Worm (Caenorhabditis elegans) whole organism, L3 larva: ENCODE data around the gene F11F1.1.

ENCODE experiments used
- R02D3.7 ChIP-seq: fragments of 150-350 bp; optimal IDR thresholded peaks from 2 replicates; lab custom pipeline; 2014; ENCODE audit warnings: missing biosample characterization, missing genetic modification characterization
- ZK546.5 ChIP-seq: sonication (generic microtip); optimal IDR thresholded peaks from 2 replicates; lab custom pipeline; 2017; ENCODE audit warnings: missing biosample characterization, missing genetic modification characterization
- aly-2 ChIP-seq: fragments of 150-350 bp; optimal IDR thresholded peaks from 2 replicates; lab custom pipeline; 2014; ENCODE audit warnings: missing biosample characterization, missing genetic modification characterization
- ama-1 ChIP-seq: fragments of 150-350 bp; optimal IDR thresholded peaks from 2 replicates; lab custom pipeline; 2018
- ceh-16 ChIP-seq: sonication (generic microtip); optimal IDR thresholded peaks from 2 replicates; lab custom pipeline; 2017; ENCODE audit warnings: missing biosample characterization, missing genetic modification characterization
- ceh-28 ChIP-seq: fragments of 150-350 bp; optimal IDR thresholded peaks from 2 replicates; lab custom pipeline; 2014; ENCODE audit warnings: missing biosample characterization, missing genetic modification reagents, missing genetic modification characterization
- ceh-82 ChIP-seq: fragments of 150-350 bp; optimal IDR thresholded peaks from 2 replicates; lab custom pipeline; 2014; ENCODE audit warnings: missing biosample characterization, missing genetic modification characterization
- ceh-9 ChIP-seq: sonication (generic microtip); optimal IDR thresholded peaks from 2 replicates; lab custom pipeline; 2018; ENCODE audit warnings: missing biosample characterization, missing genetic modification characterization
- daf-12 ChIP-seq: fragments of 150-350 bp; optimal IDR thresholded peaks from 2 replicates; lab custom pipeline; 2014; ENCODE audit warnings: missing biosample characterization, missing genetic modification reagents, missing genetic modification characterization
- egl-27 ChIP-seq: sonication (generic microtip); optimal IDR thresholded peaks from 4 replicates; lab custom pipeline; 2017; ENCODE audit warnings: missing biosample characterization, missing genetic modification reagents, missing genetic modification characterization
- elt-1 ChIP-seq: fragments of 150-350 bp; optimal IDR thresholded peaks from 2 replicates; lab custom pipeline; 2014; ENCODE audit warnings: missing biosample characterization, missing genetic modification characterization
- elt-2 ChIP-seq: sonication (generic microtip); optimal IDR thresholded peaks from 2 replicates; lab custom pipeline; 2016; ENCODE audit warnings: missing genetic modification reagents, mild to moderate bottlenecking, missing genetic modification characterization, missing compliant biosample characterization
- elt-3 ChIP-seq, 3 experiments: fragments of 150-350 bp in 1 of 3; sonication (generic microtip) in 2 of 3; optimal IDR thresholded peaks; 2 replicates in 2 of 3; 4 replicates in 1 of 3; lab custom pipeline; 2014 to 2017; ENCODE audit warnings: missing biosample characterization in 3 of 3, missing genetic modification characterization in 3 of 3
- eor-1 ChIP-seq, 2 experiments: fragments of 150-350 bp; optimal IDR thresholded peaks; 2 replicates each; lab custom pipeline; 2014 to 2018; ENCODE audit warnings: missing biosample characterization in 2 of 2, missing genetic modification characterization in 2 of 2
- fkh-2 ChIP-seq: fragments of 150-350 bp; optimal IDR thresholded peaks from 2 replicates; lab custom pipeline; 2014; ENCODE audit warnings: missing biosample characterization, missing genetic modification reagents, missing genetic modification characterization
- fos-1 ChIP-seq: fragments of 150-350 bp; optimal IDR thresholded peaks from 2 replicates; lab custom pipeline; 2014; ENCODE audit warnings: missing biosample characterization, missing genetic modification characterization
- jun-1 ChIP-seq: fragments of 150-350 bp; optimal IDR thresholded peaks from 2 replicates; lab custom pipeline; 2014; ENCODE audit warnings: missing biosample characterization, missing genetic modification reagents, missing genetic modification characterization
- lin-15B ChIP-seq: fragments of 150-350 bp; optimal IDR thresholded peaks from 2 replicates; lab custom pipeline; 2014; ENCODE audit warnings: missing biosample characterization, missing genetic modification characterization
- lin-39 ChIP-seq: fragments of 150-350 bp; optimal IDR thresholded peaks from 2 replicates; lab custom pipeline; 2018; ENCODE audit warnings: missing biosample characterization, missing genetic modification reagents, missing genetic modification characterization
- lsy-12 ChIP-seq: sonication (generic microtip); optimal IDR thresholded peaks from 2 replicates; lab custom pipeline; 2016; ENCODE audit warnings: mild to moderate bottlenecking, missing genetic modification characterization, missing compliant biosample characterization
- mdl-1 ChIP-seq: fragments of 150-350 bp; optimal IDR thresholded peaks from 2 replicates; lab custom pipeline; 2014; ENCODE audit warnings: missing biosample characterization, missing genetic modification characterization
- mml-1 ChIP-seq: fragments of 150-350 bp; sonication (generic microtip); optimal IDR thresholded peaks from 3 replicates; lab custom pipeline; 2014; ENCODE audit warnings: missing biosample characterization, missing genetic modification characterization
- nfya-1 ChIP-seq: sonication (generic microtip); optimal IDR thresholded peaks from 2 replicates; lab custom pipeline; 2017; ENCODE audit warnings: missing genetic modification characterization, mild to moderate bottlenecking, missing compliant biosample characterization, antibody characterized with exemption, moderate library complexity; ENCODE audit not compliant: insufficient read depth
- nhr-11 ChIP-seq: fragments of 150-350 bp; optimal IDR thresholded peaks from 2 replicates; lab custom pipeline; 2014; ENCODE audit warnings: missing biosample characterization, missing genetic modification characterization
- nhr-12 ChIP-seq: fragments of 150-350 bp; optimal IDR thresholded peaks from 2 replicates; lab custom pipeline; 2014; ENCODE audit warnings: missing biosample characterization, missing genetic modification characterization
- nhr-23 ChIP-seq: fragments of 150-350 bp; optimal IDR thresholded peaks from 2 replicates; lab custom pipeline; 2014; ENCODE audit warnings: missing biosample characterization, missing genetic modification reagents, missing genetic modification characterization
- nhr-237 ChIP-seq: fragments of 150-350 bp; optimal IDR thresholded peaks from 2 replicates; lab custom pipeline; 2014; ENCODE audit warnings: missing biosample characterization, missing genetic modification characterization
- nhr-25 ChIP-seq: sonication (generic microtip); optimal IDR thresholded peaks from 2 replicates; lab custom pipeline; 2017; ENCODE audit warnings: missing biosample characterization, missing genetic modification characterization
- nhr-28 ChIP-seq: fragments of 150-350 bp; optimal IDR thresholded peaks from 2 replicates; lab custom pipeline; 2014; ENCODE audit warnings: missing biosample characterization, missing genetic modification characterization
- nhr-43 ChIP-seq: sonication (generic microtip); optimal IDR thresholded peaks from 2 replicates; lab custom pipeline; 2016; ENCODE audit warnings: mild to moderate bottlenecking, missing genetic modification characterization, missing compliant biosample characterization; ENCODE audit not compliant: poor library complexity, severe bottlenecking
- nhr-67 ChIP-seq: fragments of 150-350 bp; optimal IDR thresholded peaks from 2 replicates; lab custom pipeline; 2014; ENCODE audit warnings: missing biosample characterization, missing genetic modification characterization
- nhr-76 ChIP-seq: fragments of 150-350 bp; sonication (generic microtip); optimal IDR thresholded peaks from 5 replicates; lab custom pipeline; 2014; ENCODE audit warnings: missing biosample characterization, missing genetic modification characterization
- pha-4 ChIP-seq: fragments of 150-350 bp; optimal IDR thresholded peaks from 2 replicates; lab custom pipeline; 2014; ENCODE audit warnings: missing biosample characterization, missing genetic modification reagents, missing genetic modification characterization
- pqm-1 ChIP-seq: fragments of 150-350 bp; optimal IDR thresholded peaks from 2 replicates; lab custom pipeline; 2017; ENCODE audit warnings: missing biosample characterization, missing genetic modification characterization, inconsistent platforms
- skn-1 ChIP-seq: fragments of 150-350 bp; optimal IDR thresholded peaks from 2 replicates; lab custom pipeline; 2014; ENCODE audit warnings: missing biosample characterization, missing genetic modification characterization
- snpc-4 ChIP-seq: fragments of 150-350 bp; optimal IDR thresholded peaks from 2 replicates; lab custom pipeline; 2014; ENCODE audit warnings: missing biosample characterization, missing genetic modification characterization
- tbx-2 ChIP-seq: sonication (generic microtip); optimal IDR thresholded peaks from 2 replicates; lab custom pipeline; 2016; ENCODE audit warnings: mild to moderate bottlenecking, missing genetic modification characterization, missing compliant biosample characterization
- unc-39 ChIP-seq: sonication (generic microtip); optimal IDR thresholded peaks from 4 replicates; lab custom pipeline; 2017; ENCODE audit warnings: missing biosample characterization, missing genetic modification characterization
- unc-62 ChIP-seq: fragments of 150-350 bp; sonication (generic microtip); optimal IDR thresholded peaks from 4 replicates; lab custom pipeline; 2014; ENCODE audit warnings: missing biosample characterization, missing genetic modification reagents, missing genetic modification characterization
- ztf-11 ChIP-seq: fragments of 150-350 bp; optimal IDR thresholded peaks from 2 replicates; lab custom pipeline; 2014; ENCODE audit warnings: missing biosample characterization, missing genetic modification characterization
- ztf-4 ChIP-seq: fragments of 150-350 bp; optimal IDR thresholded peaks from 2 replicates; lab custom pipeline; 2014; ENCODE audit warnings: missing biosample characterization, missing genetic modification characterization

F11F1.1 gene

DNA sequence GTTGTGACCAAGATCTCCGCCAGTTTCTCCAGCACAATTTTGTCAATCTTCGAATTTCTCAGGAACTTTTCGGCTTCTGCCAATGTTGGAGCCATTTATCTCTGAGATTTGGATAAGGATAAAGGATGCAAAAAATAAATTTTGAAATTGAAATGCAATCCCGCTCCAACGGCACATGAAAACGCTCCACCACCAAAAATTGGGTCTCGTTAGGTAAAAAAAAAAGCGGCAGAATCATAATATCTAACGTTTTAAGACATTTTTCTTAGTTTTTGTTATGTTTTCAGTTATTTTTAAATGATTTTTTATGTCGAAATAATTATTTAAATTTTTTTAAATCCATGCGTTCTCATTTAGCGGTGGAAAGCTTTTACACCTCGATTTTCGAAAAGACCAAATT is 39.0 kb downstream of the F11F1.1 start, which contains the start of gene F45G2.7:
TSS of gene F45G2.7 (minus strand) at position 101 of the 400 bp plus-strand sequence.
- TF ChIP-seq elt-3 (tag; optimal IDR thresholded peaks at IDR 0.05; lab: Kevin White, UChicago) (no peak), nhr-43 (tag; lab: Kevin White, UChicago) (no peak), nhr-23 (tag; lab: Kevin White, UChicago) (no peak), unc-62 (GFP tag; lab: Kevin White, UChicago) (no peak), snpc-4 (tag; lab: Kevin White, UChicago) (no peak), nhr-76 (no peak), pha-4 (tag; lab: Kevin White, UChicago) (no peak), R02D3.7 (tag; lab: Kevin White, UChicago) (no peak), fkh-2 (tag; lab: Kevin White, UChicago) (no peak), nhr-25 (tag; lab: Kevin White, UChicago) (no peak), ztf-4 (tag; lab: Kevin White, UChicago) (no peak), ceh-28 (tag; lab: Kevin White, UChicago) (no peak), nfya-1 (tag; lab: Kevin White, UChicago) (no peak), unc-39 (tag; lab: Kevin White, UChicago) (no peak)

DNA sequence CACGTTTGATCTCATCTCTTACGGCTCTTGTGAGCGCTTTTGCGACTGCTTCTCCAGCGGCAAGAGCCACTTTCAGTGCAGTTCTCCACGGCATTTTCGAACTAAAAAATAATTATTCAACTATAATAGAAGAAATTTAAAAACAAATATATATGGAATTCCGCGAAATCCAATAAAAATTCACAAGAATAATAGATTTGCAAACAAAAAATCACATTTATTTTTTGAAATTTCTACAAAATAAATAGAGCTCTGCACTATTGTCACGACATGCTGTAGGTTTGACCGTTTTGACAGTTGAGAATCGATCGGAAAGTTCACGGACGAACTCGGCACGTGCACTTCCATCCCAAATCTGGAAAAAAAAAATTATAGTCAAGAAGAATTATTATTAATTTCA is 40.2 kb downstream of the F11F1.1 start, which contains the start of gene F45G2.8:
TSS of gene F45G2.8 (minus strand) at position 101 of the 400 bp plus-strand sequence.
- TF ChIP-seq ZK546.5 (tag; lab: Kevin White, UChicago) (no peak), elt-2 (no peak), ztf-4 (tag; lab: Kevin White, UChicago) (no peak), nhr-237 (tag; lab: Kevin White, UChicago) (no peak), egl-27 (tag; lab: Kevin White, UChicago) (no peak), pqm-1 (tag; lab: Kevin White, UChicago) (no peak), ceh-82 (tag; lab: Kevin White, UChicago) (no peak), fos-1 (tag; lab: Kevin White, UChicago) (no peak)

DNA sequence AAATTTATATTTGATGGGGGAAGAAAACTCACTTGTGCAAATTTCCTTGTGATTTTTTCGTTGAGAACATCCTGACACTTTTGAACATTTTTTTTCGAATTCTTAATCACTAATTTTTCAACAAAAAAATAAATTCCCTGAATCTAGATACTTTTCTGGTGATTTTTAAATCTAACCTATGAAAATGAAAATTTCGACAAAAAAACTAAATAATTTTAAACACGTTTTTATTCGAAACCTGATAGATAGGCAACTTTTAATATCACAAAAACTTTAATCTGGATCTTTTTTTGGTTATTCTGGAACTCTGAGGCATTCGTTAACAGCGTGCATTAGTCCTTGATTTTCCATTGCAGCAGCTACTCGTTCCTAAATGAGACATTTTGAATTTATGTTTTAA is 41.5 kb downstream of the F11F1.1 start, which contains the start of gene F45G2.9:
TSS of gene F45G2.9 (minus strand) at position 101 of the 400 bp plus-strand sequence.
- TF ChIP-seq nhr-23 (tag; lab: Kevin White, UChicago), result no peak
- no peak for TF ChIP-seq lin-39 (tag; lab: Kevin White, UChicago)
- TF ChIP-seq elt-3 (tag; optimal IDR thresholded peaks at IDR 0.05; lab: Kevin White, UChicago), result no peak
- TF ChIP-seq daf-12 (tag; lab: Kevin White, UChicago), result no peak
- TF ChIP-seq nhr-43 (tag; lab: Kevin White, UChicago), result no peak
- TF ChIP-seq R02D3.7 (tag; lab: Kevin White, UChicago), result no peak
- TF ChIP-seq nhr-28, result no peak
- no peak for TF ChIP-seq snpc-4 (tag; lab: Kevin White, UChicago)
- TF ChIP-seq, all 47 proteins: peak for 0

DNA sequence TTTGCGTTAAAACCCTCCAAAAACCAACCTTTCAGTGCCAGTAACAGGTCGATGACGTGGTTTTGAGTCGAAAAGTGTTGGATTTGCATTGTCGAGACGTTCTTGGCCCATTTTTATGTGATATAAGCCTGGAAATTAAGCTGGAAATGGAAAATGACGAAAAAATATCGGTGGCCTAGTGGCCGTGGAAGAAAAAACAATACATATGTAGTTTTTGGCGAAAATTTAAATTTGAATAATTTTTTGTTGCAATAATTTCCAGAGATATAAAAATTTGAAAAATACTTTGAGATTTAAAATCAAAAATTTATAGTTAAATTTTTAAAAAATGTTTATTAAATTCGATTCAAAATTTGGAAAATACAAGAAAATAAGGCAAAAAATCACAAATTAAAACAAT is 44.1 kb downstream of the F11F1.1 start, which contains the start of gene ciao-2B:
TSS of gene ciao-2B (minus strand) at position 130 of the 400 bp plus-strand sequence.
- TF ChIP-seq elt-1 (tag; lab: Kevin White, UChicago) (no peak), fkh-2 (tag; lab: Kevin White, UChicago) (no peak), ZK546.5 (tag; lab: Kevin White, UChicago) (no peak), lsy-12 (tag; lab: Kevin White, UChicago) (no peak), nhr-12 (tag; lab: Kevin White, UChicago) (no peak), tbx-2 (tag; lab: Kevin White, UChicago) (no peak), ceh-28 (tag; lab: Kevin White, UChicago) (peak; percentile 27), nhr-67 (tag; lab: Kevin White, UChicago) (no peak), mdl-1 (tag; lab: Kevin White, UChicago) (no peak), lin-15B (tag; lab: Kevin White, UChicago) (peak; percentile 23), ceh-9 (no peak), ama-1 (lab: Kevin White, UChicago) (no peak), skn-1 (tag; lab: Kevin White, UChicago) (peak; percentile 24), pqm-1 (tag; lab: Kevin White, UChicago) (no peak), daf-12 (tag; lab: Kevin White, UChicago) (no peak), pha-4 (tag; lab: Kevin White, UChicago) (peak; percentile 57), nhr-76 (no peak), aly-2 (tag; lab: Kevin White, UChicago) (no peak), nhr-23 (tag; lab: Kevin White, UChicago) (no peak), snpc-4 (tag; lab: Kevin White, UChicago) (no peak), elt-2 (no peak), mml-1 (tag; lab: Kevin White, UChicago) (no peak), ceh-16 (no peak), nhr-237 (tag; lab: Kevin White, UChicago) (no peak), jun-1 (tag; lab: Kevin White, UChicago) (no peak), ztf-11 (no peak), nfya-1 (tag; lab: Kevin White, UChicago) (peak; percentile 44), ztf-4 (tag; lab: Kevin White, UChicago) (no peak), unc-39 (tag; lab: Kevin White, UChicago) (no peak), eor-1 (tag; optimal IDR thresholded peaks at IDR 0.05; lab: Kevin White, UChicago) (no peak), nhr-11 (no peak), lin-39 (tag; lab: Kevin White, UChicago) (no peak)
